Worm (Caenorhabditis elegans) whole organism, young adult: Measurements from ENCODE around the gene F13B6.2.

Source experiments
- B0035.1 ChIP-seq: sonication (generic microtip); optimal IDR thresholded peaks from 2 replicates; lab custom pipeline; 2016; ENCODE audit warnings: missing genetic modification characterization, mild to moderate bottlenecking, missing compliant biosample characterization, missing genotype, missing genetic modification reagents
- F23B12.7 ChIP-seq: sonication (generic microtip); optimal IDR thresholded peaks from 2 replicates; lab custom pipeline; 2017; ENCODE audit warnings: missing genetic modification characterization, mild to moderate bottlenecking, missing compliant biosample characterization, antibody characterized with exemption, moderate library complexity; ENCODE audit not compliant: insufficient read depth
- F37B4.10 ChIP-seq: fragments of 200-800 bp; sonication (Bioruptor generic); IDR thresholded peaks from 2 replicates; pipeline ENCODE4 v1.3.6; 2022; ENCODE audit warnings: missing genetic modification characterization, missing compliant biosample characterization
- F52B5.7 ChIP-seq: sonication (generic microtip); optimal IDR thresholded peaks from 2 replicates; lab custom pipeline; 2016; ENCODE audit warnings: mild to moderate bottlenecking, missing genetic modification characterization, missing compliant biosample characterization
- Y56A3A.18 ChIP-seq: fragments of 200-800 bp; sonication (Bioruptor generic); IDR thresholded peaks from 2 replicates; pipeline ENCODE4 v1.3.6; 2022; ENCODE audit warnings: missing genetic modification reagents, missing genetic modification characterization, missing compliant biosample characterization
- akir-1 ChIP-seq: fragments of 200-800 bp; sonication (Bioruptor generic); optimal IDR thresholded peaks from 2 replicates; lab custom pipeline; 2018; ENCODE audit warnings: mild to moderate bottlenecking, missing genetic modification characterization, moderate library complexity, missing compliant biosample characterization
- ama-1 ChIP-seq, 3 experiments: fragments of 150-350 bp in 1 of 3; sonication (generic microtip) in 2 of 3; optimal IDR thresholded peaks; 2 replicates each; lab custom pipeline; 2014 to 2018; ENCODE audit warnings: missing biosample characterization in 2 of 3, missing genetic modification characterization in 2 of 3, missing genetic modification reagents in 2 of 3
- atf-7 ChIP-seq: sonication (generic microtip); optimal IDR thresholded peaks from 2 replicates; lab custom pipeline; 2017; ENCODE audit warnings: mild to moderate bottlenecking, missing genetic modification characterization, missing compliant biosample characterization
- athp-1 ChIP-seq: sonication (generic microtip); optimal IDR thresholded peaks from 2 replicates; lab custom pipeline; 2017; ENCODE audit warnings: mild to moderate bottlenecking, missing genetic modification characterization, missing compliant biosample characterization
- attf-5 ChIP-seq: fragments of 200-800 bp; sonication (Bioruptor generic); optimal IDR thresholded peaks from 2 replicates; lab custom pipeline; 2018; ENCODE audit warnings: mild to moderate bottlenecking, missing genetic modification characterization, missing compliant biosample characterization
- bed-1 ChIP-seq: fragments of 200-800 bp; sonication (Bioruptor generic); IDR thresholded peaks from 2 replicates; pipeline ENCODE4 v1.3.6; 2022; ENCODE audit warnings: missing genetic modification reagents, missing genetic modification characterization, missing compliant biosample characterization
- cebp-2 ChIP-seq: fragments of 200-800 bp; sonication (Bioruptor generic); IDR thresholded peaks from 2 replicates; pipeline ENCODE4 v1.3.6; 2022; ENCODE audit warnings: missing genetic modification characterization, missing compliant biosample characterization
- ceh-58 ChIP-seq: fragments of 200-800 bp; sonication (Bioruptor generic); IDR thresholded peaks from 2 replicates; pipeline ENCODE4 v1.3.6; 2022; ENCODE audit warnings: missing genetic modification characterization, missing compliant biosample characterization
- chd-7 ChIP-seq: sonication (generic microtip); optimal IDR thresholded peaks from 2 replicates; lab custom pipeline; 2016; ENCODE audit warnings: mild to moderate bottlenecking, missing genetic modification characterization, moderate library complexity, missing compliant biosample characterization
- dox-1 ChIP-seq: fragments of 200-800 bp; sonication (Bioruptor generic); IDR thresholded peaks from 2 replicates; pipeline ENCODE4 v1.3.6; 2022; ENCODE audit warnings: missing genetic modification reagents, missing genetic modification characterization, missing compliant biosample characterization
- dpff-1 ChIP-seq: sonication (generic microtip); optimal IDR thresholded peaks from 2 replicates; lab custom pipeline; 2017; ENCODE audit warnings: mild to moderate bottlenecking, missing genetic modification characterization, missing compliant biosample characterization
- dpl-1 ChIP-seq: fragments of 150-350 bp; optimal IDR thresholded peaks from 2 replicates; lab custom pipeline; 2014; ENCODE audit warnings: missing biosample characterization, missing genetic modification reagents, missing genetic modification characterization
- efl-1 ChIP-seq: fragments of 150-350 bp; optimal IDR thresholded peaks from 2 replicates; lab custom pipeline; 2014; ENCODE audit warnings: missing biosample characterization, missing genetic modification reagents, missing genetic modification characterization
- hlh-26 ChIP-seq: fragments of 200-800 bp; sonication (Bioruptor generic); conservative IDR thresholded peaks from 2 replicates; pipeline ENCODE4 v1.3.6; 2022; ENCODE audit warnings: missing genetic modification reagents, missing genetic modification characterization, missing compliant biosample characterization
- let-526 ChIP-seq: fragments of 200-800 bp; sonication (Bioruptor generic); IDR thresholded peaks from 2 replicates; pipeline ENCODE4 v1.3.6; 2022; ENCODE audit warnings: missing genetic modification reagents, missing genetic modification characterization, missing compliant biosample characterization
- lin-35 ChIP-seq, 3 experiments: fragments of 150-350 bp in 2 of 3; sonication (generic microtip) in 1 of 3; optimal IDR thresholded peaks; 2 replicates each; lab custom pipeline; 2014 to 2018; ENCODE audit warnings: missing biosample characterization in 3 of 3, missing genetic modification characterization in 3 of 3, missing genetic modification reagents in 3 of 3
- lin-54 ChIP-seq: fragments of 200-800 bp; sonication (Bioruptor generic); optimal IDR thresholded peaks from 2 replicates; lab custom pipeline; 2018; ENCODE audit warnings: mild to moderate bottlenecking, missing genetic modification characterization, missing compliant biosample characterization
- lsy-27 ChIP-seq: sonication (generic microtip); optimal IDR thresholded peaks from 2 replicates; lab custom pipeline; 2017; ENCODE audit warnings: missing genetic modification characterization, mild to moderate bottlenecking, missing compliant biosample characterization, antibody characterized with exemption, missing genotype, borderline replicate concordance; ENCODE audit not compliant: insufficient read depth
- madf-3 ChIP-seq: fragments of 200-800 bp; sonication (Bioruptor generic); IDR thresholded peaks from 2 replicates; pipeline ENCODE4 v1.3.6; 2022; ENCODE audit warnings: missing genetic modification reagents, missing genetic modification characterization, missing compliant biosample characterization
- madf-8 ChIP-seq: fragments of 200-800 bp; sonication (Bioruptor generic); conservative IDR thresholded peaks from 2 replicates; pipeline ENCODE4 v1.3.6; 2022; ENCODE audit warnings: missing genetic modification reagents, missing genetic modification characterization, missing compliant biosample characterization
- mel-28 ChIP-seq: sonication (generic microtip); optimal IDR thresholded peaks from 2 replicates; lab custom pipeline; 2016; ENCODE audit warnings: borderline replicate concordance, mild to moderate bottlenecking, missing genetic modification characterization, missing compliant biosample characterization
- nfya-1 ChIP-seq: sonication (generic microtip); optimal IDR thresholded peaks from 2 replicates; lab custom pipeline; 2017; ENCODE audit warnings: antibody characterized with exemption, missing compliant biosample characterization, missing genetic modification characterization, borderline replicate concordance; ENCODE audit not compliant: insufficient read depth
- nhr-120 ChIP-seq: fragments of 200-800 bp; sonication (Bioruptor generic); IDR thresholded peaks from 2 replicates; pipeline ENCODE4 v1.3.6; 2022; ENCODE audit warnings: missing genetic modification characterization, missing compliant biosample characterization
- nhr-80 ChIP-seq: sonication (generic microtip); optimal IDR thresholded peaks from 2 replicates; lab custom pipeline; 2016; ENCODE audit warnings: missing genetic modification characterization, missing compliant biosample characterization
- nhr-90 ChIP-seq: sonication (generic microtip); optimal IDR thresholded peaks from 2 replicates; lab custom pipeline; 2016; ENCODE audit warnings: missing genotype, mild to moderate bottlenecking, missing genetic modification characterization, missing compliant biosample characterization
- rpc-1 ChIP-seq, 2 experiments: fragments of 150-350 bp in 1 of 2; sonication (generic microtip) in 1 of 2; optimal IDR thresholded peaks; 2 replicates each; lab custom pipeline; 2014 to 2018; ENCODE audit warnings: missing biosample characterization in 1 of 2, missing genetic modification characterization in 1 of 2, missing genetic modification reagents in 1 of 2, missing genotype in 1 of 2
- snpc-1.1 ChIP-seq: sonication (generic microtip); optimal IDR thresholded peaks from 2 replicates; lab custom pipeline; 2017; ENCODE audit warnings: missing genetic modification characterization, mild to moderate bottlenecking, missing compliant biosample characterization, antibody characterized with exemption, moderate library complexity, missing genotype, missing genetic modification reagents; ENCODE audit not compliant: insufficient read depth
- snpc-3.4 ChIP-seq: sonication (generic microtip); optimal IDR thresholded peaks from 2 replicates; lab custom pipeline; 2017; ENCODE audit warnings: missing genetic modification characterization, mild to moderate bottlenecking, missing compliant biosample characterization, antibody characterized with exemption, moderate library complexity, missing genotype, missing genetic modification reagents
- snpc-4 ChIP-seq, 5 experiments: fragments of 150-350 bp in 1 of 5; sonication (generic microtip) in 4 of 5; optimal IDR thresholded peaks; 2 replicates each; lab custom pipeline; 2014 to 2018; ENCODE audit warnings: missing genetic modification characterization in 5 of 5, missing biosample characterization in 3 of 5, antibody characterized with exemption in 2 of 5, mild to moderate bottlenecking in 2 of 5, missing compliant biosample characterization in 2 of 5, missing genotype in 2 of 5, moderate library complexity in 2 of 5, missing genetic modification reagents in 1 of 5
- sptf-2 ChIP-seq: fragments of 200-800 bp; sonication (Bioruptor generic); optimal IDR thresholded peaks from 2 replicates; lab custom pipeline; 2018; ENCODE audit warnings: mild to moderate bottlenecking, missing genetic modification characterization, missing compliant biosample characterization
- ztf-26 ChIP-seq: sonication (generic microtip); optimal IDR thresholded peaks from 2 replicates; lab custom pipeline; 2017; ENCODE audit warnings: missing genetic modification characterization, missing compliant biosample characterization

F13B6.2 gene

ce11 chrIV:7424198-7424597, 35.9 kb downstream of the F13B6.2 start, which contains the start of gene unc-82:
unc-82 (plus strand) TSS chrIV:7424498.
- TF ChIP-seq atf-7 (tag; lab: Kevin White, UChicago) (no peak), Y56A3A.18 (GFP tag; lab: Robert Waterston, UW) (no peak), hlh-26 (GFP tag; lab: Robert Waterston, UW) (no peak), ama-1 (optimal IDR thresholded peaks at IDR 0.05; lab: Kevin White, UChicago) (no peak), ama-1 (GFP tag; optimal IDR thresholded peaks at IDR 0.05; lab: Kevin White, UChicago) (no peak), ceh-58 (GFP tag; lab: Robert Waterston, UW) (no peak)

DNA sequence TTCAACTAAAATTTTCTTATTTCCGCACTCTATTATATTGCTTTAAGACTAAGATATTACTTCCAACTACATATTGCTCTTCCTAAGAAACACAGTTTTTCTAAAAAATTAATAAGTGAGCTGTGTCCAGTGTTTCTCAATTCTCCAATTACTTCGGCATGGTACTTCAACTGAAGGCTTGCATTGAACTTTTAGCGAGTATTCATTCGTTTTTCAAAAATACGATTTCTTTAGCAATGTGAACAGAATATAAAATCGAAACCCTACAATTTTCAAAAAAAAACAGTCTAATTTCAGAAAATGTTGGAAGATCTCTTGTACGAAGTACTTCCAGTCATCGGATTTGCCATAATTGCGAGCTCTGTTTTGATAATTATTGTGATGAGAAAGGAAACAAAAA, 39.2 kb downstream of the F13B6.2 start, which contains the start of gene srtx-1:
Gene srtx-1 (plus strand): TSS at position 301 of the 400 bp plus-strand sequence.
- TF ChIP-seq efl-1 (no peak), chd-7 (no peak), ceh-58 (GFP tag; lab: Robert Waterston, UW) (no peak), lin-35 (GFP tag; optimal IDR thresholded peaks at IDR 0.05; lab: Kevin White, UChicago) (no peak), snpc-3.4 (tag; lab: Kevin White, UChicago) (no peak), cebp-2 (GFP tag; lab: Robert Waterston, UW) (no peak), lsy-27 (no peak), snpc-1.1 (tag; lab: Kevin White, UChicago) (no peak), dpl-1 (GFP tag; lab: Kevin White, UChicago) (no peak), nfya-1 (tag; lab: Kevin White, UChicago) (no peak), nhr-90 (tag; lab: Kevin White, UChicago) (no peak), F23B12.7 (tag; lab: Kevin White, UChicago) (no peak), atf-7 (tag; lab: Kevin White, UChicago) (no peak), sptf-2 (GFP tag; lab: Kevin White, UChicago) (no peak), madf-3 (GFP tag; lab: Robert Waterston, UW) (no peak), nhr-80 (no peak), F52B5.7 (no peak), lin-54 (GFP tag; lab: Kevin White, UChicago) (no peak)

DNA sequence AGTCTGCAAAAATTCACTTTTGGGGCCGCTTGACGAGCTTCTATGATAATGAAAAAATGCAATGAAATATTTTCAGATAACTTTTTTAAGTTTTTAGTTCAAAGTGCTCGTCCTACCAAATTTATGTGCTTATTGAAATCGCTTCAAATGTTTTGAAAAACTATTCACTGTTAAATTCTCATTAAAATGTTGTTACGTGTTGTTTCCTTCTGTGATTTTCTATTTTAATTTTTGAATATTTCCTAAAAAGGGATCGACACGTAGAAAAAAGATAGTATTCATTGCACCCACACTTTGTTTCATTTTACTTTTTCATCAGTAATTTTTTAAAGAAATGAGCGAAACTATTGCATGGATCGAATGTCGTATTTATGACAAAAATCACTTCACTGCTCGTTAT, 41.3 kb downstream of the F13B6.2 start, which contains the start of gene B0496.6:
Gene B0496.6 (plus strand): TSS at position 301 of the 400 bp plus-strand sequence.
- TF ChIP-seq snpc-3.4 (tag; lab: Kevin White, UChicago) (no peak), B0035.1 (tag; lab: Kevin White, UChicago) (no peak), ztf-26 (tag; lab: Kevin White, UChicago) (no peak), snpc-4 (GFP tag; optimal IDR thresholded peaks at IDR 0.05; lab: Kevin White, UChicago) (no peak), snpc-4 (tag; optimal IDR thresholded peaks at IDR 0.05; lab: Kevin White, UChicago) (no peak), rpc-1 (optimal IDR thresholded peaks at IDR 0.05; lab: Kevin White, UChicago) (no peak), rpc-1 (tag; optimal IDR thresholded peaks at IDR 0.05; lab: Kevin White, UChicago) (no peak), nhr-80 (no peak), nhr-120 (GFP tag; lab: Robert Waterston, UW) (no peak), F37B4.10 (no peak), mel-28 (tag; lab: Kevin White, UChicago) (no peak), bed-1 (GFP tag; lab: Robert Waterston, UW) (no peak)

DNA sequence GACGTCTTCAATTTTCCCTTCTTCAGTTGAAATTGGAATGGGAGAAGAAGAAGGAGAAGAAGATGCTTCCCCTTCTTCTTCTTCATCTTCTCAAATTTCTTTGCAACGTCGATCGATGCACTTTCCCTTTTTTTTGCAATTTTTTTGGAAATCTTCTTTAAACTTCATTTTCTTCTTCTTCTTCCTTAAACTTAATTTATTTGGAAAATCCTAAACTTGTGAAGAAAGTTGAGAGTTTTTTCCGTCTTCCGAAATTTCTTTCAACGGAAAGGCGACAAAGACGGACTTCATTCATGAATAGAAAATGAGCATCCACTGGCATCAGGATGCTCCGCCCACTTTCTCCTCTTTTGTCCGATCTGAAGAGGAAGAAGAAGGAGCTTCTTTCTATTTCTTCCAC, 46.0 kb downstream of the F13B6.2 start:
- TF ChIP-seq dox-1 (GFP tag; lab: Robert Waterston, UW): no peak
- TF ChIP-seq dpff-1 (tag; lab: Kevin White, UChicago): no peak
- TF ChIP-seq let-526: no peak
- TF ChIP-seq madf-3 (GFP tag; lab: Robert Waterston, UW): no peak
- no peak for TF ChIP-seq madf-8
- no peak for TF ChIP-seq attf-5 (GFP tag; lab: Kevin White, UChicago)
- TF ChIP-seq nhr-90 (tag; lab: Kevin White, UChicago): no peak
- TF ChIP-seq athp-1 (tag; lab: Kevin White, UChicago): no peak
- TF ChIP-seq akir-1 (GFP tag; lab: Kevin White, UChicago): no peak
- TF ChIP-seq, all 124 proteins: peak for 0
